Fruit fly (Drosophila melanogaster) Kc167 (cell line): ENCODE data around the gene CG4045.

Experiments
- Myc ChIP-seq: fragments of >200 bp; optimal IDR thresholded peaks from 2 replicates; lab custom pipeline; 2017; ENCODE audit warnings: missing external identifiers
- Sin3A ChIP-seq: fragments of >200 bp; optimal IDR thresholded peaks from 2 replicates; lab custom pipeline; 2018; ENCODE audit warnings: missing external identifiers
- insv ChIP-seq: fragments of >200 bp; optimal IDR thresholded peaks from 3 replicates; lab custom pipeline; 2018; ENCODE audit warnings: missing external identifiers
- psq ChIP-seq: fragments of >200 bp; optimal IDR thresholded peaks from 2 replicates; lab custom pipeline; 2017; ENCODE audit warnings: missing external identifiers
- ttk ChIP-seq: sonication (Bioruptor generic); optimal IDR thresholded peaks from 2 replicates; lab custom pipeline; 2017; ENCODE audit warnings: missing external identifiers

dm6 chrX:2071878-2072817 is 3.6 kb downstream of the CG4045 start, which contains the start of gene Rtca:
- no peak for TF ChIP-seq psq
- no peak for TF ChIP-seq Myc (lab: Kevin White, UChicago)
- no peak for TF ChIP-seq Sin3A (lab: Kevin White, UChicago)
- no peak for TF ChIP-seq insv (lab: Kevin White, UChicago)
- TF ChIP-seq ttk = no peak
